Fruit fly (Drosophila melanogaster): ENCODE measurements around the gene Eip74EF.

- no peak for TF ChIP-seq tup (GFP tag; optimal IDR thresholded peaks at IDR 0.05)
- no peak for TF ChIP-seq gt (GFP tag; IDR thresholded peaks at IDR 0.05)
- no peak for TF ChIP-seq odd (GFP tag; optimal IDR thresholded peaks at IDR 0.05)
- no peak for TF ChIP-seq CG4730 (GFP tag; IDR thresholded peaks at IDR 0.05)
- no peak for TF ChIP-seq CTCF (GFP tag; optimal IDR thresholded peaks at IDR 0.05)
- no peak for TF ChIP-seq TFAM (GFP tag; optimal IDR thresholded peaks at IDR 0.05)
- no peak for TF ChIP-seq Neu2 (GFP tag; optimal IDR thresholded peaks at IDR 0.05; ENCODE audit: borderline replicate concordance)
- no peak for TF ChIP-seq tio (GFP tag; optimal IDR thresholded peaks at IDR 0.05)
- no peak for TF ChIP-seq CG2712 (tag; optimal IDR thresholded peaks at IDR 0.05)
- no peak for TF ChIP-seq eve (GFP tag; optimal IDR thresholded peaks at IDR 0.05)
- TF ChIP-seq CG2889 (GFP tag; IDR thresholded peaks at IDR 0.05) = no peak
- TF ChIP-seq otp (GFP tag; IDR thresholded peaks at IDR 0.05) = no peak
- TF ChIP-seq trh (GFP tag; optimal IDR thresholded peaks at IDR 0.05) = no peak
These were observed 12.4 kb downstream of the Eip74EF start for dm6 chr3L:17606629-17607287.
